Worm (Caenorhabditis elegans): Measurements from ENCODE around the gene B0310.2.

Gene B0310.2

ce11 chrX:459316-459715 is 47.4 kb downstream of the B0310.2 start:
- TF ChIP-seq him-1 (tag; optimal IDR thresholded peaks at IDR 0.05) (no peak), W03F9.2 (tag; optimal IDR thresholded peaks at IDR 0.05) (no peak), dao-5 (tag; optimal IDR thresholded peaks at IDR 0.05) (no peak)

DNA sequence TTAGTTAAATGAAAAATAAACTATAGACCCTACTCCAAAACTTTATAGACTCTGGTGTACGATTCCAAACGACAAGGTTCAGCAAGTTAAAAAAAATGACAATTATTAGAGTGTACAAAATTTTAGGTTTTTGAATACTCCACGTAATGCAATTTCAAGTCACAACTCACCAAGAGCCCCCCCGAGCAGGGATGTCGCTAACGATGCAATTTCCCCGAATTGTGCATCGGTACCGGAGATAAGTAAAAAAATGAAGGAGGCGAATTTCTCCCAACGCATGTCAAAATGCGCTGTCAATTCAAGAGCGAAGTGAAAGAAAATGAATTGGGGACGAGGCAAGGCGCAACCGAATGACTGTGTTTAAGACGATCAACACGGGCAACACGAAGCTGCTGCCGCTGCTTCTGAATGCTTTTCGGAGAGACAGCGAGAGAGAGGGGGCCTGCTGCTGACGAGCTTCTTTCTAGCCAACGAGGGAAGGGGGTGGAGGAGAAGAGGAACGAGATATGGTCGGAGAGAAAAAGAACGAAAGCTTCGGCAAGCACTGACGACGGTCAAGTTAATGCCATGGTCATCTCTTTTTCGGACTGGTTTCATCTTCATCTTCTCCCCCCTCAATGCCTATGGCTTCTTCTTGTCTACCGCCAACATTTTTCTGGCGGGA is 49.5 kb downstream of the B0310.2 start, which contains the start of gene abu-12:
TSS of gene abu-12 (minus strand) at position 472 of the 664 bp plus-strand sequence.
- TF ChIP-seq W03F9.2 (tag; optimal IDR thresholded peaks at IDR 0.05) = no peak
- no peak for TF ChIP-seq dao-5 (tag; optimal IDR thresholded peaks at IDR 0.05)
- no peak for TF ChIP-seq him-1 (tag; optimal IDR thresholded peaks at IDR 0.05)

Data from whole organism, L4/young adult.